Worm (Caenorhabditis elegans): Measurements from ENCODE around the gene W09D10.5.

W09D10.5 gene

DNA sequence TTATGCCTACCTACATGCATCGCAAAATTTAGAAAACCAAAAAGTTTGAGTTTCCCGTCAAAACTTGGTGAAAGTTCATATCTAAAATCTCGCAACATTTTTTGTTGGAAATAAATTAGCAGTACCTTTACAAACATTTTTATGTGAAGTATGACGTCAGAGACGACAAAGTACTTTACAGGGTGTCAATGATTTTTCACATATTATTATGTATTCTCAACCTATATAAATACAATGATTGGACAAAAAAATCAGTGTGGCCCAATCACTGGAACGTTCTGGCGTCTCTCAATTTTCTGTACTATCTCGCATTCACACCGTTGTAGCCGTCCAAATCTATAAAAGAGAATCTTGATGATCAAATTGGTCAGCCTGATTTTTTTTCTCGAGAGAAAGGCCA lies 17.0 kb downstream of the W09D10.5 start, which contains the start of the genes Y39A1A.18 and fmo-3:
Gene Y39A1A.18, minus strand, starts transcription at position 192 of the 400 bp plus-strand sequence.
Gene fmo-3, plus strand, starts transcription at position 388 of the 400 bp plus-strand sequence.
- TF ChIP-seq fkh-2 (tag; optimal IDR thresholded peaks at IDR 0.05) (no peak), ZK546.5 (tag; optimal IDR thresholded peaks at IDR 0.05) (no peak), pha-4 (tag; optimal IDR thresholded peaks at IDR 0.05) (no peak), nfya-1 (tag; optimal IDR thresholded peaks at IDR 0.05; ENCODE audit: insufficient read depth) (no peak), lin-39 (tag; optimal IDR thresholded peaks at IDR 0.05) (no peak), mml-1 (tag; optimal IDR thresholded peaks at IDR 0.05) (no peak), unc-39 (tag; optimal IDR thresholded peaks at IDR 0.05) (no peak), fos-1 (tag; optimal IDR thresholded peaks at IDR 0.05) (no peak)

DNA sequence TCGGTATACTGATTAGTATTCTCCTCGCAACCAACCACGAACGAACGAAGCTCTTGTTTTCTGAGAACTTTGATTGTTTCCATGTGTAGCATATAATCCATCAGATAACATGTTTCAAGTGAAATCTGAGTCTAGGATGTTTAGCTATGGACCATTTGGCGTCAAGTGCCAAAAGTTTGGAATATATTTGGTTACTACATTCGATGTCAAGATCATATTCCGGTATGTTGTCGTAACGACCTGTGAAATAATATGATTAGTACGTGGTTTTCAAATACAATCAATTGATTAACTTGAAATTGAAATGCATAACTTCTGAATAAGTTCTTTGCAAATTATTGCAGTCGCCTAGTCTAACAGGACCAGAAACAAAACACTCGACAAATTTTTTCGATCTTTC lies 20.3 kb downstream of the W09D10.5 start, which contains the start of gene Y39A1A.17:
Gene Y39A1A.17, minus strand, starts transcription at position 101 of the 400 bp plus-strand sequence.
- no peak for TF ChIP-seq ceh-9 (tag; optimal IDR thresholded peaks at IDR 0.05)
- TF ChIP-seq fkh-2 (tag; optimal IDR thresholded peaks at IDR 0.05) = no peak

DNA sequence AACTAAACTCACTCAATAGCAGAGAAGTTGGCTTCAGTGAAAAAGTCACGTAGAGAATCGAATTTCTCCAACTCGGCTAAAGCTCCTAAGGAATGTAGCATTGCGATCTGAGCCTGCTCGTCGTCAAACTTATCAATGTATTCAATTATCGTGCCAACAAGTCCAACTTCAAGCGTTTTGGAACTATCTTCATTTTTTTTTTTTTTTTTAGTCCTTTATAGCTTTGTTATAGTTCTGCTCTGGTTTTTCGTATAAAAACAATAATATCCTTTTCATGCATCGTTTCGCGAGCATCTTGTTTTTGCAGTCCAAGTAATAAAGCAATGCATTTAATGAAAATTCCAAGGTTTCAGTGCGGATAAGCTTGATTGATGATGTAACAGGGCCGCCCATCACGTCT lies 22.3 kb downstream of the W09D10.5 start, which contains the start of gene Y39A1A.31:
Gene Y39A1A.31, minus strand, starts transcription at position 101 of the 400 bp plus-strand sequence.
- TF ChIP-seq fos-1 (tag; optimal IDR thresholded peaks at IDR 0.05) = no peak
- TF ChIP-seq ZK546.5 (tag; optimal IDR thresholded peaks at IDR 0.05) = no peak
- TF ChIP-seq ceh-16 (tag; optimal IDR thresholded peaks at IDR 0.05) = no peak
- no peak for TF ChIP-seq pha-4 (tag; optimal IDR thresholded peaks at IDR 0.05)
- no peak for TF ChIP-seq nhr-67 (tag; optimal IDR thresholded peaks at IDR 0.05)
- no peak for TF ChIP-seq egl-27 (tag; optimal IDR thresholded peaks at IDR 0.05)
- no peak for TF ChIP-seq nhr-28 (tag; optimal IDR thresholded peaks at IDR 0.05)
- no peak for TF ChIP-seq nfya-1 (tag; optimal IDR thresholded peaks at IDR 0.05; ENCODE audit: insufficient read depth)
- no peak for TF ChIP-seq ceh-82 (tag; optimal IDR thresholded peaks at IDR 0.05)
- TF ChIP-seq aly-2 (tag; optimal IDR thresholded peaks at IDR 0.05) = no peak
- TF ChIP-seq R02D3.7 (tag; optimal IDR thresholded peaks at IDR 0.05) = no peak
- no peak for TF ChIP-seq unc-62 (GFP tag; optimal IDR thresholded peaks at IDR 0.05)
- TF ChIP-seq skn-1 (tag; optimal IDR thresholded peaks at IDR 0.05) = no peak

DNA sequence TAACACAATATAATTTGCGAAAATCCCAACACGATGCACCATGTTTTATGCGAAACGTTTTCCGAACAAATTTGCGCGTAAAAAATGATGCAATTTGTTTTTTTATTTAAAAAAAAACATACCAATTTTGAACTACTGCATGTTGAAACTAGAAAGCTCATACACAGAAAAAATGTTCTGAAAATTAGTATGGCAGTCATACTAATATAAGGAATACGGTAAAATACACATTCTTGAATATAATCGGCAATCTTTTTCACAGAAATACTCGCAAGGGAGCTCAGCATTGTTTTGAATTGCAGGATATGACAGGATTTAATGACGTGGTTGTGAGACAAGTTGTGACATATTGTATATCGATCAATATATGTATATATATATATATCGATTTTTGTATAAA lies 32.4 kb downstream of the W09D10.5 start, which contains the start of gene Y39A1A.16:
Gene Y39A1A.16, plus strand, starts transcription at position 301 of the 400 bp plus-strand sequence.
- TF ChIP-seq ama-1 (optimal IDR thresholded peaks at IDR 0.05) = no peak

DNA sequence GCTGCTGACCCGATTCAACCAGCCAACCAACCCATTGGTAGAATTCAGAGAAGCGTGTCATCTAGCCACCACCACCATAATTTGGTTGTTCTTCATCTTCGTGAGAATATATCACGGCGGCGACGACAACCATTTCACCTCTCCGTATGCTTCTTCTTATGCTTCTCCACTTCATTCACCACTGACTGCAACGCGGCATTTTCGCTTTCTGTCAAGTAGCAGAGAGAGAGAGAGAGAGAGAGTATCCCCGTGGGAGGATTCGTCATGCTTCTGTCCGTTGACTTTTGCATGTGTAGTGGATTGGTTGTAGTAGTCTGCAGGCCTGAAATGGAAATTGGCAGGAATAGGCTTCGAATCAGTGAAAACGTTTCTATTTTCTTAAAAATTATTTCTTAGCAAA lies 39.4 kb downstream of the W09D10.5 start:
- TF ChIP-seq lin-39 (tag; optimal IDR thresholded peaks at IDR 0.05) (no peak), lsy-12 (tag; optimal IDR thresholded peaks at IDR 0.05) (no peak)

DNA sequence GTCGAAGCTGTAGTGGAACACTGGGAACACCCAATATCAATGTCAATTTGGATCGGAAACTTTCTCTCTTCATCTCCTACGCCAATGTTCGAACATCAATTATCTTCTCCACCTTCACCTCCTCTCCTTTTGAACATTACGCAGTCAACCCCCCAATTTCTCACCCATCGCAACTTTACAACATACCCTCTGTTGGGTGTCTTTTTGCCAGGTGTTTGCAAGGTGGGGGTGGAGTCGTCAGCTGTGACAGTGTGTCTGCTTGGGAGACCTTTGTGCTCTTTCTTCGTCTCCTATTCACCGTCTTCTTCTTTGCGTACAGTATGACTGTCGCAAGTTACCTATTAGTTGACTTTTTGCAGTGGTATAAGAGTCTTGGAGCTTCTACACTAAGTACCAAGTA lies 44.7 kb downstream of the W09D10.5 start:
- TF ChIP-seq ztf-4 (tag; optimal IDR thresholded peaks at IDR 0.05) (no peak), nhr-43 (tag; optimal IDR thresholded peaks at IDR 0.05; ENCODE audit: poor library complexity, severe bottlenecking) (no peak), nhr-28 (tag; optimal IDR thresholded peaks at IDR 0.05) (no peak), ZK546.5 (tag; optimal IDR thresholded peaks at IDR 0.05) (no peak), nhr-67 (tag; optimal IDR thresholded peaks at IDR 0.05) (no peak), nhr-23 (tag; optimal IDR thresholded peaks at IDR 0.05) (no peak), fkh-2 (tag; optimal IDR thresholded peaks at IDR 0.05) (no peak), jun-1 (tag; optimal IDR thresholded peaks at IDR 0.05) (no peak), R02D3.7 (tag; optimal IDR thresholded peaks at IDR 0.05) (no peak), sea-2 (GFP tag; optimal IDR thresholded peaks at IDR 0.05) (no peak), pqm-1 (tag; optimal IDR thresholded peaks at IDR 0.05) (no peak), lin-39 (tag; optimal IDR thresholded peaks at IDR 0.05) (no peak), unc-39 (tag; optimal IDR thresholded peaks at IDR 0.05) (no peak), zag-1 (tag; optimal IDR thresholded peaks at IDR 0.05) (no peak), mml-1 (tag; optimal IDR thresholded peaks at IDR 0.05) (no peak), tbx-2 (tag; optimal IDR thresholded peaks at IDR 0.05) (no peak), ceh-16 (tag; optimal IDR thresholded peaks at IDR 0.05) (no peak), ceh-82 (tag; optimal IDR thresholded peaks at IDR 0.05) (no peak), nfya-1 (tag; optimal IDR thresholded peaks at IDR 0.05; ENCODE audit: insufficient read depth) (no peak), elt-2 (tag; optimal IDR thresholded peaks at IDR 0.05) (no peak)

DNA sequence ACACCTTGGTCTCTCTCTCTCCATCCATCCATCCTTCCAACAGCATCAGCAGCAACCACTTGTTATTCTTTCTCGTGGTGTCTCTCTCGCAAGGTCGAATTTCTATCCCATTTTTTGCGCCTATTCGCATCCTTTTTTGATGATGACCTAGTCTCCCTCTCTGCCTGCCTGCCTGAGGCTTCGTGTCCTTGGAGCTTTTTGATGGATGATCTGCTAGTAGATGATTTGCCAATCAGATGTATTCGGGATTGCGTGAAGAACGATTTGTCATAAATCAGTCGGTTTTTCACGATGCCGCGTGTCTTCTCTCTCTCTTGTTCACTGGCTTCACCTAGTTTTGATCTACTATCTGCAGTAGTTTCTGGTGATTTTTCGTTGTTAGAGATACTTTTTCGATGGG lies 50.0 kb downstream of the W09D10.5 start:
- TF ChIP-seq zag-1 (tag; optimal IDR thresholded peaks at IDR 0.05) (no peak), ceh-9 (tag; optimal IDR thresholded peaks at IDR 0.05) (no peak), skn-1 (tag; optimal IDR thresholded peaks at IDR 0.05) (no peak), nhr-11 (tag; optimal IDR thresholded peaks at IDR 0.05) (no peak), elt-3 (tag; optimal IDR thresholded peaks at IDR 0.05) (no peak), daf-12 (tag; optimal IDR thresholded peaks at IDR 0.05) (no peak), nhr-25 (tag; optimal IDR thresholded peaks at IDR 0.05) (peak; percentile 57), nhr-43 (tag; optimal IDR thresholded peaks at IDR 0.05; ENCODE audit: poor library complexity, severe bottlenecking) (no peak), nhr-237 (tag; optimal IDR thresholded peaks at IDR 0.05) (no peak), unc-39 (tag; optimal IDR thresholded peaks at IDR 0.05) (no peak), R02D3.7 (tag; optimal IDR thresholded peaks at IDR 0.05) (no peak), egl-27 (tag; optimal IDR thresholded peaks at IDR 0.05) (no peak), lin-39 (tag; optimal IDR thresholded peaks at IDR 0.05) (peak; percentile 37), ztf-4 (tag; optimal IDR thresholded peaks at IDR 0.05) (no peak), aly-2 (tag; optimal IDR thresholded peaks at IDR 0.05) (no peak), nfya-1 (tag; optimal IDR thresholded peaks at IDR 0.05; ENCODE audit: insufficient read depth) (no peak), hmg-11 (tag; optimal IDR thresholded peaks at IDR 0.05) (no peak), nhr-23 (tag; optimal IDR thresholded peaks at IDR 0.05) (peak; percentile 8)
